Fruit fly (Drosophila melanogaster) whole organism, embryonic: ENCODE results near the gene Fer3.
A peak's percentile ranks its signal among the peaks of the same experiment; 100 is the strongest.

Experiments
- Abd-B ChIP-seq: fragments of 200-800 bp; sonication (Bioruptor generic); optimal IDR thresholded peaks from 2 replicates; lab custom pipeline; 2018; ENCODE audit warnings: missing biosample characterization, mild to moderate bottlenecking, missing genetic modification characterization, moderate library complexity
- Bteb2 ChIP-seq: fragments of 200-800 bp; sonication (Bioruptor generic); optimal IDR thresholded peaks from 2 replicates; lab custom pipeline; 2016; ENCODE audit warnings: missing biosample characterization, missing genetic modification characterization
- CG10654 ChIP-seq: fragments of 200-800 bp; sonication (Bioruptor generic); optimal IDR thresholded peaks from 2 replicates; lab custom pipeline; 2016; ENCODE audit warnings: missing biosample characterization, missing genetic modification characterization
- CG11504 ChIP-seq: fragments of 200-800 bp; sonication (Bioruptor generic); optimal IDR thresholded peaks from 3 replicates; lab custom pipeline; 2019; ENCODE audit warnings: missing biosample characterization, mild to moderate bottlenecking, missing genetic modification characterization, moderate library complexity
- CG12155 ChIP-seq: fragments of 200-800 bp; sonication (Bioruptor generic); optimal IDR thresholded peaks from 3 replicates; lab custom pipeline; 2016; ENCODE audit warnings: missing biosample characterization, missing genetic modification characterization
- CG12744 ChIP-seq: fragments of 200-800 bp; sonication (Bioruptor generic); optimal IDR thresholded peaks from 2 replicates; lab custom pipeline; 2016; ENCODE audit warnings: missing biosample characterization, missing genetic modification characterization
- CG12942 ChIP-seq: fragments of 200-800 bp; sonication (Bioruptor generic); optimal IDR thresholded peaks from 3 replicates; lab custom pipeline; 2016; ENCODE audit warnings: missing biosample characterization, missing genetic modification characterization
- CG15514 ChIP-seq: fragments of 200-800 bp; sonication (Bioruptor generic); optimal IDR thresholded peaks from 3 replicates; lab custom pipeline; 2017; ENCODE audit warnings: missing biosample characterization, missing genetic modification characterization, mild to moderate bottlenecking, moderate library complexity, missing genetic modification reagents
- CG17912 ChIP-seq: fragments of 200-800 bp; sonication (Bioruptor generic); optimal IDR thresholded peaks from 2 replicates; lab custom pipeline; 2018; ENCODE audit warnings: missing biosample characterization, mild to moderate bottlenecking, missing genetic modification characterization
- CG18599 ChIP-seq: fragments of 200-800 bp; sonication (Bioruptor generic); optimal IDR thresholded peaks from 3 replicates; lab custom pipeline; 2017; ENCODE audit warnings: missing biosample characterization, missing genetic modification characterization, mild to moderate bottlenecking, moderate library complexity, missing genetic modification reagents
- CG32772 ChIP-seq: fragments of 200-800 bp; sonication (Bioruptor generic); IDR thresholded peaks from 2 replicates; pipeline ENCODE4 v1.3.6; 2022; ENCODE audit warnings: missing biosample characterization, missing genetic modification characterization
- CG3407 ChIP-seq: fragments of 200-800 bp; sonication (Bioruptor generic); optimal IDR thresholded peaks from 2 replicates; lab custom pipeline; 2018; ENCODE audit warnings: missing biosample characterization, mild to moderate bottlenecking, missing genetic modification characterization
- CG34376 ChIP-seq: fragments of 200-800 bp; sonication (Bioruptor generic); optimal IDR thresholded peaks from 2 replicates; lab custom pipeline; 2018; ENCODE audit warnings: missing biosample characterization, mild to moderate bottlenecking, missing genetic modification characterization
- CG7928 ChIP-seq: fragments of 200-800 bp; sonication (Bioruptor generic); optimal IDR thresholded peaks from 2 replicates; lab custom pipeline; 2017; ENCODE audit warnings: missing biosample characterization, mild to moderate bottlenecking, missing genetic modification characterization
- CG8089 ChIP-seq: fragments of 200-800 bp; sonication (Bioruptor generic); optimal IDR thresholded peaks from 3 replicates; lab custom pipeline; 2016; ENCODE audit warnings: missing biosample characterization, missing genetic modification characterization
- CG8281 ChIP-seq: fragments of 200-800 bp; sonication (Bioruptor generic); optimal IDR thresholded peaks from 2 replicates; lab custom pipeline; 2018; ENCODE audit warnings: missing biosample characterization, mild to moderate bottlenecking, missing genetic modification characterization, moderate library complexity
- CG8388 ChIP-seq: fragments of 200-800 bp; sonication (Bioruptor generic); optimal IDR thresholded peaks from 2 replicates; lab custom pipeline; 2019; ENCODE audit warnings: missing biosample characterization, mild to moderate bottlenecking, missing genetic modification characterization, moderate library complexity
- CG9932 ChIP-seq: fragments of 200-800 bp; sonication (Bioruptor generic); IDR thresholded peaks from 2 replicates; pipeline ENCODE4 v1.3.6; 2022; ENCODE audit warnings: missing biosample characterization, missing genetic modification characterization
- Chrac-16 ChIP-seq: fragments of 200-800 bp; sonication (Bioruptor generic); optimal IDR thresholded peaks from 3 replicates; lab custom pipeline; 2016; ENCODE audit warnings: missing biosample characterization, missing genetic modification characterization
- HLH4C ChIP-seq: fragments of 200-800 bp; sonication (Bioruptor generic); IDR thresholded peaks from 3 replicates; pipeline ENCODE4 v1.3.6; 2022; ENCODE audit warnings: missing biosample characterization, missing genetic modification characterization; ENCODE audit not compliant: partially characterized antibody
- HmgZ ChIP-seq: fragments of 200-800 bp; sonication (Bioruptor generic); optimal IDR thresholded peaks from 2 replicates; lab custom pipeline; 2018; ENCODE audit warnings: missing biosample characterization, mild to moderate bottlenecking, missing genetic modification characterization
- Lhr ChIP-seq: fragments of 200-800 bp; sonication (Bioruptor generic); optimal IDR thresholded peaks from 3 replicates; lab custom pipeline; 2017; ENCODE audit warnings: mild to moderate bottlenecking, missing biosample characterization, missing genetic modification reagents, missing genetic modification characterization
- MTF-1 ChIP-seq: fragments of 200-800 bp; sonication (Bioruptor generic); optimal IDR thresholded peaks from 2 replicates; lab custom pipeline; 2018; ENCODE audit warnings: missing biosample characterization, mild to moderate bottlenecking, missing genetic modification characterization, borderline replicate concordance
- Med ChIP-seq: fragments of 200-800 bp; sonication (Bioruptor generic); peaks from one replicate; lab custom pipeline; 2016; ENCODE audit warnings: missing biosample characterization, missing genetic modification characterization, mild to moderate bottlenecking, inconsistent platforms, moderate library complexity
- Meics ChIP-seq: fragments of 200-800 bp; sonication (Bioruptor generic); optimal IDR thresholded peaks from 2 replicates; lab custom pipeline; 2017; ENCODE audit warnings: missing biosample characterization, mild to moderate bottlenecking, missing genetic modification characterization
- NC2β ChIP-seq: fragments of 200-800 bp; sonication (Bioruptor generic); optimal IDR thresholded peaks from 2 replicates; lab custom pipeline; 2016; ENCODE audit warnings: missing biosample characterization, missing genetic modification characterization
- Ptx1 ChIP-seq: fragments of 200-800 bp; sonication (Bioruptor generic); IDR thresholded peaks from 2 replicates; pipeline ENCODE4 v1.3.6; 2022; ENCODE audit warnings: missing biosample characterization, missing genetic modification characterization
- Sox102F ChIP-seq: fragments of 200-800 bp; sonication (Bioruptor generic); optimal IDR thresholded peaks from 2 replicates; lab custom pipeline; 2018; ENCODE audit warnings: missing biosample characterization, mild to moderate bottlenecking, missing genetic modification characterization, moderate library complexity
- al ChIP-seq: fragments of 200-800 bp; sonication (Bioruptor generic); IDR thresholded peaks from 2 replicates; pipeline ENCODE4 v1.3.6; 2022; ENCODE audit warnings: missing biosample characterization, missing genetic modification characterization
- az2 ChIP-seq: fragments of 200-800 bp; sonication (Bioruptor generic); optimal IDR thresholded peaks from 3 replicates; lab custom pipeline; 2016; ENCODE audit warnings: missing biosample characterization, missing genetic modification characterization
- cato ChIP-seq: fragments of 200-800 bp; sonication (Bioruptor generic); optimal IDR thresholded peaks from 2 replicates; lab custom pipeline; 2016; ENCODE audit warnings: missing biosample characterization, missing genetic modification characterization, borderline replicate concordance
- crc ChIP-seq: fragments of 200-800 bp; sonication (Bioruptor generic); optimal IDR thresholded peaks from 2 replicates; lab custom pipeline; 2016; ENCODE audit warnings: missing biosample characterization, missing genetic modification characterization
- crol ChIP-seq: fragments of 200-800 bp; sonication (Bioruptor generic); IDR thresholded peaks from 2 replicates; pipeline ENCODE4 v1.3.6; 2022; ENCODE audit warnings: missing biosample characterization, missing genetic modification characterization
- en ChIP-seq: fragments of 200-800 bp; sonication (Bioruptor generic); optimal IDR thresholded peaks from 2 replicates; lab custom pipeline; 2016; ENCODE audit warnings: missing biosample characterization, missing genetic modification characterization
- grau ChIP-seq: fragments of 200-800 bp; optimal IDR thresholded peaks from 3 replicates; lab custom pipeline; 2019; ENCODE audit warnings: missing biosample characterization, mild to moderate bottlenecking, missing genetic modification characterization, moderate library complexity
- her ChIP-seq: fragments of 200-800 bp; sonication (Bioruptor generic); optimal IDR thresholded peaks from 2 replicates; lab custom pipeline; 2016; ENCODE audit warnings: missing biosample characterization, missing genetic modification characterization
- lab ChIP-seq: fragments of 200-800 bp; sonication (Bioruptor generic); optimal IDR thresholded peaks from 3 replicates; lab custom pipeline; 2017; ENCODE audit warnings: missing biosample characterization, missing genetic modification characterization, mild to moderate bottlenecking, moderate library complexity, missing genetic modification reagents
- lmd ChIP-seq: fragments of 200-800 bp; sonication (Bioruptor generic); IDR thresholded peaks from 2 replicates; pipeline ENCODE4 v1.3.6; 2022; ENCODE audit warnings: missing biosample characterization, missing genetic modification characterization
- mirr ChIP-seq: fragments of 200-800 bp; sonication (Bioruptor generic); optimal IDR thresholded peaks from 3 replicates; lab custom pipeline; 2018; ENCODE audit warnings: missing biosample characterization, mild to moderate bottlenecking, missing genetic modification characterization
- onecut ChIP-seq: fragments of 200-800 bp; sonication (Bioruptor generic); IDR thresholded peaks from 2 replicates; pipeline ENCODE4 v1.3.6; 2022; ENCODE audit warnings: missing biosample characterization, missing genetic modification characterization
- pan ChIP-seq, 4 experiments: fragments of >200 bp in 3 of 4; fragments of 200-800 bp in 1 of 4; sonication (Bioruptor generic) in 1 of 4; optimal IDR thresholded peaks in 3 of 4; IDR thresholded peaks in 1 of 4; 2 replicates each; pipeline versions ENCODE4 v1.3.6 to Lab custom; 2017 to 2022; ENCODE audit warnings: missing biosample characterization in 2 of 4, missing genetic modification characterization in 2 of 4, mixed read lengths in 1 of 4
- slbo ChIP-seq: fragments of 200-800 bp; sonication (Bioruptor generic); IDR thresholded peaks from 2 replicates; pipeline ENCODE4 v1.3.6; 2022; ENCODE audit warnings: missing biosample characterization, missing genetic modification characterization
- ssp ChIP-seq: fragments of 200-800 bp; sonication (Bioruptor generic); IDR thresholded peaks from 2 replicates; pipeline ENCODE4 v1.3.6; 2022; ENCODE audit warnings: missing biosample characterization, missing genetic modification characterization
- tgo ChIP-seq: fragments of 200-800 bp; sonication (Bioruptor generic); IDR thresholded peaks from 3 replicates; pipeline ENCODE4 v1.3.6; 2022; ENCODE audit warnings: missing biosample characterization, missing genetic modification characterization
- tio ChIP-seq: fragments of 200-800 bp; sonication (Bioruptor generic); optimal IDR thresholded peaks from 2 replicates; lab custom pipeline; 2017; ENCODE audit warnings: missing biosample characterization, missing genetic modification characterization, inconsistent platforms

Fer3 gene

dm6 chr3R:11655873-11656374 is 38.2 kb downstream of the Fer3 start, which contains the start of gene CG42327 (continued):
- TF ChIP-seq grau: peak; percentile 91
- TF ChIP-seq CG32772 (GFP tag; lab: Robert Waterston, UW): peak; percentile 94
- TF ChIP-seq Abd-B (GFP tag; lab: Kevin White, UChicago): peak; percentile 86

- TF ChIP-seq CG12744 (GFP tag; lab: Kevin White, UChicago) (no peak), CG12155 (peak; percentile 57), crc (GFP tag; lab: Kevin White, UChicago) (no peak), slbo (GFP tag; lab: Robert Waterston, UW) (peak; percentile 78), onecut (GFP tag; lab: Robert Waterston, UW) (no peak; the same call in 1 of the 2 replicates), CG3407 (GFP tag; lab: Kevin White, UChicago) (peak; percentile 17), CG8089 (GFP tag; lab: Kevin White, UChicago) (no peak), en (GFP tag; lab: Kevin White, UChicago) (no peak), lab (GFP tag; lab: Kevin White, UChicago) (peak; percentile 69), Lhr (GFP tag; lab: Kevin White, UChicago) (peak; percentile 69), CG17912 (GFP tag; lab: Kevin White, UChicago) (peak; percentile 12), Chrac-16 (peak; percentile 57), Ptx1 (peak; percentile 45), HmgZ (tag; lab: Kevin White, UChicago) (peak; percentile 75), CG9932 (GFP tag; lab: Robert Waterston, UW) (peak; percentile 69), CG11504 (tag; lab: Kevin White, UChicago) (peak; percentile 75), NC2β (GFP tag; lab: Kevin White, UChicago) (no peak), CG8388 (GFP tag; lab: Kevin White, UChicago) (peak; percentile 30), HLH4C (GFP tag; lab: Robert Waterston, UW) (no peak), mirr (GFP tag; lab: Kevin White, UChicago) (peak; percentile 27), crol (GFP tag; lab: Robert Waterston, UW) (no peak), CG12942 (GFP tag; lab: Kevin White, UChicago) (peak; percentile 56), az2 (GFP tag; lab: Kevin White, UChicago) (peak; percentile 18), cato (peak; percentile 16), Med (GFP tag; lab: Kevin White, UChicago) (peak; percentile 91), al (GFP tag; lab: Robert Waterston, UW) (0 out of 2 replicates have a peak, but pooled peaks have one; percentile 10), pan (optimal IDR thresholded peaks at IDR 0.05; lab: Kevin White, UChicago) (no peak), pan (GFP tag; optimal IDR thresholded peaks at IDR 0.05 in 1 of 2, IDR thresholded peaks at IDR 0.05 in 1 of 2) (no peak), Meics (GFP tag; lab: Kevin White, UChicago) (peak; percentile 54), her (GFP tag; lab: Kevin White, UChicago) (peak; percentile 27), Bteb2 (GFP tag; lab: Kevin White, UChicago) (no peak), CG10654 (GFP tag; lab: Kevin White, UChicago) (peak; percentile 46), Sox102F (GFP tag; lab: Kevin White, UChicago) (peak; percentile 21), CG18599 (GFP tag; lab: Kevin White, UChicago) (peak; percentile 63), CG8281 (tag; lab: Kevin White, UChicago) (peak; percentile 5), lmd (GFP tag; lab: Robert Waterston, UW) (peak; percentile 50; the same call in 1 of the 2 replicates), CG7928 (GFP tag; lab: Kevin White, UChicago) (no peak), tgo (GFP tag; lab: Robert Waterston, UW) (peak; percentile 50), ssp (GFP tag; lab: Robert Waterston, UW) (0 out of 2 replicates have a peak, but pooled peaks have one; percentile 12), MTF-1 (no peak), tio (GFP tag; lab: Kevin White, UChicago) (no peak), CG34376 (GFP tag; lab: Kevin White, UChicago) (peak; percentile 33), CG15514 (GFP tag; lab: Kevin White, UChicago) (peak; percentile 74)
These were observed 43.7 kb downstream of the Fer3 start, which contains the start of the genes Csk and Elp1 for dm6 chr3R:11650105-11651039. Gene Csk, minus strand, starts transcription at chr3R:11650706. Gene Elp1, plus strand, starts transcription at chr3R:11650971.
